Worm (Caenorhabditis elegans): Measurements from ENCODE around the gene trpp-3.

- TF ChIP-seq him-1 (tag; optimal IDR thresholded peaks at IDR 0.05): no peak
- no peak for TF ChIP-seq dao-5 (tag; optimal IDR thresholded peaks at IDR 0.05)
These were observed 12.3 kb upstream of the trpp-3 start for ce11 chrIII:9513006-9513405.

All from whole organism, L4/young adult.